Worm (Caenorhabditis elegans) whole organism, young adult: ENCODE measurements around the gene txt-5.

Source experiments
- F22D6.2 ChIP-seq: sonication (generic microtip); optimal IDR thresholded peaks from 2 replicates; lab custom pipeline; 2016; ENCODE audit warnings: mild to moderate bottlenecking, missing genetic modification characterization, missing compliant biosample characterization
- F39B2.1 ChIP-seq: fragments of 200-800 bp; sonication (Bioruptor generic); IDR thresholded peaks from 2 replicates; pipeline ENCODE4 v1.3.6; 2022; ENCODE audit warnings: missing genetic modification reagents, missing genetic modification characterization, missing compliant biosample characterization
- aptf-2 ChIP-seq: fragments of 200-800 bp; sonication (Bioruptor generic); conservative IDR thresholded peaks from 2 replicates; pipeline ENCODE4 v1.3.6; 2022; ENCODE audit warnings: missing genetic modification reagents, missing genetic modification characterization, missing compliant biosample characterization
- attf-5 ChIP-seq: fragments of 200-800 bp; sonication (Bioruptor generic); optimal IDR thresholded peaks from 2 replicates; lab custom pipeline; 2018; ENCODE audit warnings: mild to moderate bottlenecking, missing genetic modification characterization, missing compliant biosample characterization
- attf-6 ChIP-seq: fragments of 200-800 bp; sonication (Bioruptor generic); IDR thresholded peaks from 2 replicates; pipeline ENCODE4 v1.3.6; 2022; ENCODE audit warnings: missing genetic modification reagents, missing genetic modification characterization, missing compliant biosample characterization
- ceh-27 ChIP-seq: fragments of 200-800 bp; sonication (Bioruptor generic); optimal IDR thresholded peaks from 2 replicates; lab custom pipeline; 2018; ENCODE audit warnings: mild to moderate bottlenecking, missing genetic modification characterization, moderate library complexity, missing compliant biosample characterization
- ceh-91 ChIP-seq: fragments of 200-800 bp; sonication (Bioruptor generic); IDR thresholded peaks from 2 replicates; pipeline ENCODE4 v1.3.6; 2022; ENCODE audit warnings: missing genetic modification reagents, missing genetic modification characterization, missing compliant biosample characterization
- ets-4 ChIP-seq: fragments of 200-800 bp; sonication (Bioruptor generic); optimal IDR thresholded peaks from 2 replicates; lab custom pipeline; 2018; ENCODE audit warnings: mild to moderate bottlenecking, missing genetic modification characterization, missing compliant biosample characterization
- unc-62 ChIP-seq: fragments of 150-350 bp; optimal IDR thresholded peaks from 2 replicates; lab custom pipeline; 2014; ENCODE audit warnings: missing biosample characterization, missing genetic modification reagents, missing genetic modification characterization
- xnd-1 ChIP-seq: sonication (generic microtip); optimal IDR thresholded peaks from 2 replicates; lab custom pipeline; 2016; ENCODE audit warnings: missing genotype, missing genetic modification reagents, missing genetic modification characterization, missing compliant biosample characterization
- ztf-18 ChIP-seq: sonication (generic microtip); optimal IDR thresholded peaks from 2 replicates; lab custom pipeline; 2016; ENCODE audit warnings: missing genotype, mild to moderate bottlenecking, missing genetic modification characterization, missing compliant biosample characterization

ce11 chrV:7806629-7807028, 30.3 kb downstream of the txt-5 start:
- no peak for TF ChIP-seq unc-62 (GFP tag; lab: Kevin White, UChicago)
- no peak for TF ChIP-seq ceh-27 (GFP tag; lab: Kevin White, UChicago)
- TF ChIP-seq F22D6.2 (tag; lab: Kevin White, UChicago): no peak
- no peak for TF ChIP-seq ceh-91 (GFP tag; lab: Robert Waterston, UW)
- TF ChIP-seq ets-4 (GFP tag; lab: Kevin White, UChicago): no peak
- no peak for TF ChIP-seq attf-5 (GFP tag; lab: Kevin White, UChicago)
- no peak for TF ChIP-seq F39B2.1
- no peak for TF ChIP-seq xnd-1
- TF ChIP-seq ztf-18 (tag; lab: Kevin White, UChicago): no peak
- no peak for TF ChIP-seq attf-6 (GFP tag; lab: Robert Waterston, UW)
- no peak for TF ChIP-seq aptf-2 (GFP tag; lab: Robert Waterston, UW)
